Fruit fly (Drosophila melanogaster) whole organism, embryonic: ENCODE measurements around the gene CG33230.

Source experiments
- Antp ChIP-seq: fragments of 200-800 bp; sonication (Bioruptor generic); optimal IDR thresholded peaks from 3 replicates; lab custom pipeline; 2016; ENCODE audit warnings: missing biosample characterization, missing genetic modification characterization
- Atf6 ChIP-seq: fragments of 200-800 bp; sonication (Bioruptor generic); IDR thresholded peaks from 2 replicates; pipeline ENCODE4 v1.3.6; 2022; ENCODE audit warnings: missing biosample characterization, missing genetic modification characterization
- Bteb2 ChIP-seq: fragments of 200-800 bp; sonication (Bioruptor generic); optimal IDR thresholded peaks from 2 replicates; lab custom pipeline; 2016; ENCODE audit warnings: missing biosample characterization, missing genetic modification characterization
- CG11723 ChIP-seq: fragments of 200-800 bp; sonication (Bioruptor generic); optimal IDR thresholded peaks from 2 replicates; lab custom pipeline; 2017; ENCODE audit warnings: missing biosample characterization, mild to moderate bottlenecking, missing genetic modification characterization
- CG1233 ChIP-seq: fragments of 200-800 bp; sonication (Bioruptor generic); optimal IDR thresholded peaks from 4 replicates; lab custom pipeline; 2018; ENCODE audit warnings: missing biosample characterization, mild to moderate bottlenecking, missing genetic modification characterization
- CG12769 ChIP-seq: fragments of 200-800 bp; sonication (Bioruptor generic); optimal IDR thresholded peaks from 2 replicates; lab custom pipeline; 2019; ENCODE audit warnings: missing biosample characterization, mild to moderate bottlenecking, missing genetic modification characterization, moderate library complexity
- CG14710 ChIP-seq: fragments of 200-800 bp; sonication (Bioruptor generic); optimal IDR thresholded peaks from 3 replicates; lab custom pipeline; 2019; ENCODE audit warnings: missing biosample characterization, mild to moderate bottlenecking, missing genetic modification characterization, moderate library complexity
- CG15073 ChIP-seq: fragments of 200-800 bp; sonication (Bioruptor generic); optimal IDR thresholded peaks from 2 replicates; lab custom pipeline; 2016; ENCODE audit warnings: missing biosample characterization, missing genetic modification characterization
- CG1603 ChIP-seq: fragments of 200-800 bp; sonication (Bioruptor generic); optimal IDR thresholded peaks from 2 replicates; lab custom pipeline; 2019; ENCODE audit warnings: missing biosample characterization, mild to moderate bottlenecking, missing genetic modification characterization, moderate library complexity
- CG17802 ChIP-seq: fragments of 200-800 bp; sonication (Bioruptor generic); optimal IDR thresholded peaks from 2 replicates; lab custom pipeline; 2018; ENCODE audit warnings: missing biosample characterization, mild to moderate bottlenecking, missing genetic modification characterization, moderate library complexity
- CG2116 ChIP-seq: fragments of 200-800 bp; sonication (Bioruptor generic); optimal IDR thresholded peaks from 3 replicates; lab custom pipeline; 2018; ENCODE audit warnings: missing biosample characterization, mild to moderate bottlenecking, missing genetic modification characterization
- CG34224 ChIP-seq: fragments of 200-800 bp; sonication (Bioruptor generic); IDR thresholded peaks from 3 replicates; pipeline ENCODE4 v1.3.6; 2022; ENCODE audit warnings: missing biosample characterization, missing genetic modification characterization; ENCODE audit not compliant: partially characterized antibody
- CG43689 ChIP-seq: fragments of 200-800 bp; sonication (Bioruptor generic); IDR thresholded peaks from 2 replicates; pipeline ENCODE4 v1.3.6; 2022; ENCODE audit warnings: missing biosample characterization, missing genetic modification characterization
- CG4424 ChIP-seq: fragments of 200-800 bp; sonication (Bioruptor generic); optimal IDR thresholded peaks from 3 replicates; lab custom pipeline; 2016; ENCODE audit warnings: missing biosample characterization, missing genetic modification characterization
- CG8388 ChIP-seq: fragments of 200-800 bp; sonication (Bioruptor generic); optimal IDR thresholded peaks from 2 replicates; lab custom pipeline; 2019; ENCODE audit warnings: missing biosample characterization, mild to moderate bottlenecking, missing genetic modification characterization, moderate library complexity
- CG8944 ChIP-seq: fragments of 200-800 bp; sonication (Bioruptor generic); optimal IDR thresholded peaks from 3 replicates; lab custom pipeline; 2016; ENCODE audit warnings: missing biosample characterization, missing genetic modification characterization
- E2f1 ChIP-seq: fragments of 200-800 bp; sonication (Bioruptor generic); IDR thresholded peaks from 2 replicates; pipeline ENCODE4 v1.3.6; 2022; ENCODE audit warnings: missing biosample characterization, missing genetic modification characterization
- H15 ChIP-seq: fragments of 200-800 bp; sonication (Bioruptor generic); IDR thresholded peaks from 3 replicates; pipeline ENCODE4 v1.3.6; 2022; ENCODE audit warnings: missing biosample characterization, missing genetic modification characterization
- HHEX ChIP-seq: fragments of 200-800 bp; sonication (Bioruptor generic); optimal IDR thresholded peaks from 3 replicates; lab custom pipeline; 2017; ENCODE audit warnings: missing biosample characterization, mild to moderate bottlenecking, missing genetic modification characterization, missing genetic modification reagents
- HLHmδ ChIP-seq: fragments of 200-800 bp; sonication (Bioruptor generic); optimal IDR thresholded peaks from 2 replicates; lab custom pipeline; 2018; ENCODE audit warnings: missing biosample characterization, mild to moderate bottlenecking, missing genetic modification characterization, moderate library complexity
- Hand ChIP-seq: fragments of 200-800 bp; sonication (Bioruptor generic); optimal IDR thresholded peaks from 2 replicates; lab custom pipeline; 2017; ENCODE audit warnings: mild to moderate bottlenecking, missing biosample characterization, missing genetic modification reagents, missing genetic modification characterization
- Jarid2 ChIP-seq: fragments of 200-800 bp; sonication (Bioruptor generic); optimal IDR thresholded peaks from 3 replicates; lab custom pipeline; 2017; ENCODE audit warnings: mild to moderate bottlenecking, missing biosample characterization, missing genetic modification reagents, missing genetic modification characterization
- Mad ChIP-seq: fragments of 200-800 bp; sonication (Bioruptor generic); optimal IDR thresholded peaks from 2 replicates; lab custom pipeline; 2016; ENCODE audit warnings: missing biosample characterization, missing genetic modification characterization
- Mes4 ChIP-seq: fragments of 200-800 bp; sonication (Bioruptor generic); optimal IDR thresholded peaks from 2 replicates; lab custom pipeline; 2016; ENCODE audit warnings: missing biosample characterization, missing genetic modification characterization
- Mrtf ChIP-seq: fragments of 200-800 bp; sonication (Bioruptor generic); IDR thresholded peaks from 3 replicates; pipeline ENCODE4 v1.3.6; 2022; ENCODE audit warnings: missing biosample characterization, missing genetic modification characterization
- Pdp1 ChIP-seq, 2 experiments: fragments of 200-800 bp; sonication (Bioruptor generic); optimal IDR thresholded peaks; 3 replicates each; lab custom pipeline; 2016; ENCODE audit warnings: missing biosample characterization in 2 of 2, missing genetic modification characterization in 2 of 2, mild to moderate bottlenecking in 1 of 2, moderate library complexity in 1 of 2
- Ptx1 ChIP-seq: fragments of 200-800 bp; sonication (Bioruptor generic); IDR thresholded peaks from 2 replicates; pipeline ENCODE4 v1.3.6; 2022; ENCODE audit warnings: missing biosample characterization, missing genetic modification characterization
- Rfx ChIP-seq: fragments of 200-800 bp; sonication (Bioruptor generic); IDR thresholded peaks from 2 replicates; pipeline ENCODE4 v1.3.6; 2022; ENCODE audit warnings: missing biosample characterization, missing genetic modification characterization
- Six4 ChIP-seq: fragments of 200-800 bp; sonication (Bioruptor generic); optimal IDR thresholded peaks from 2 replicates; lab custom pipeline; 2016; ENCODE audit warnings: missing biosample characterization, missing genetic modification characterization
- Sox102F ChIP-seq: fragments of 200-800 bp; sonication (Bioruptor generic); optimal IDR thresholded peaks from 2 replicates; lab custom pipeline; 2018; ENCODE audit warnings: missing biosample characterization, mild to moderate bottlenecking, missing genetic modification characterization, moderate library complexity
- Usf ChIP-seq: fragments of 200-800 bp; sonication (Bioruptor generic); optimal IDR thresholded peaks from 2 replicates; lab custom pipeline; 2017; ENCODE audit warnings: missing genotype, missing biosample characterization, missing genetic modification characterization
- Xrp1 ChIP-seq: fragments of 200-800 bp; sonication (Bioruptor generic); IDR thresholded peaks from 2 replicates; pipeline ENCODE4 v1.3.6; 2022; ENCODE audit warnings: missing biosample characterization, missing genetic modification characterization
- ap ChIP-seq: fragments of 200-800 bp; sonication (Bioruptor generic); IDR thresholded peaks from 2 replicates; pipeline ENCODE4 v1.3.6; 2022; ENCODE audit warnings: missing biosample characterization, missing genetic modification characterization
- bcd ChIP-seq: fragments of 200-800 bp; sonication (Bioruptor generic); optimal IDR thresholded peaks from 2 replicates; lab custom pipeline; 2017; ENCODE audit warnings: missing biosample characterization, mild to moderate bottlenecking, missing genetic modification characterization
- caup ChIP-seq: fragments of 200-800 bp; sonication (Bioruptor generic); optimal IDR thresholded peaks from 3 replicates; lab custom pipeline; 2017; ENCODE audit warnings: missing biosample characterization, mild to moderate bottlenecking, missing genetic modification characterization, moderate library complexity; ENCODE audit not compliant: severe bottlenecking
- chinmo ChIP-seq: fragments of 200-800 bp; sonication (Bioruptor generic); IDR thresholded peaks from 4 replicates; pipeline ENCODE4 v1.3.6; 2022; ENCODE audit warnings: missing biosample characterization, missing genetic modification characterization; ENCODE audit not compliant: partially characterized antibody
- crol ChIP-seq: fragments of 200-800 bp; sonication (Bioruptor generic); IDR thresholded peaks from 2 replicates; pipeline ENCODE4 v1.3.6; 2022; ENCODE audit warnings: missing biosample characterization, missing genetic modification characterization
- dan ChIP-seq: fragments of 200-800 bp; sonication (Bioruptor generic); IDR thresholded peaks from 2 replicates; pipeline ENCODE4 v1.3.6; 2022; ENCODE audit warnings: missing biosample characterization, missing genetic modification characterization
- disco-r ChIP-seq: fragments of 200-800 bp; sonication (Bioruptor generic); optimal IDR thresholded peaks from 2 replicates; lab custom pipeline; 2016; ENCODE audit warnings: missing biosample characterization, missing genetic modification characterization
- fd102C ChIP-seq: fragments of 200-800 bp; sonication (Bioruptor generic); optimal IDR thresholded peaks from 2 replicates; lab custom pipeline; 2018; ENCODE audit warnings: missing biosample characterization, mild to moderate bottlenecking, missing genetic modification characterization, moderate library complexity
- gem ChIP-seq: fragments of 200-800 bp; sonication (Bioruptor generic); optimal IDR thresholded peaks from 2 replicates; lab custom pipeline; 2019; ENCODE audit warnings: missing biosample characterization, mild to moderate bottlenecking, missing genetic modification characterization, moderate library complexity
- klu ChIP-seq: fragments of 200-800 bp; sonication (Bioruptor generic); IDR thresholded peaks from 2 replicates; pipeline ENCODE4 v1.3.6; 2022; ENCODE audit warnings: missing biosample characterization, missing genetic modification characterization
- lab ChIP-seq: fragments of 200-800 bp; sonication (Bioruptor generic); optimal IDR thresholded peaks from 3 replicates; lab custom pipeline; 2017; ENCODE audit warnings: missing biosample characterization, missing genetic modification characterization, mild to moderate bottlenecking, moderate library complexity, missing genetic modification reagents
- nmo ChIP-seq: fragments of 200-800 bp; sonication (Bioruptor generic); optimal IDR thresholded peaks from 2 replicates; lab custom pipeline; 2018; ENCODE audit warnings: missing biosample characterization, mild to moderate bottlenecking, missing genetic modification characterization, moderate library complexity
- p53 ChIP-seq: fragments of 200-800 bp; sonication (Bioruptor generic); optimal IDR thresholded peaks from 2 replicates; lab custom pipeline; 2016; ENCODE audit warnings: missing biosample characterization, missing genetic modification characterization
- pan ChIP-seq, 4 experiments: fragments of >200 bp in 3 of 4; fragments of 200-800 bp in 1 of 4; sonication (Bioruptor generic) in 1 of 4; optimal IDR thresholded peaks in 3 of 4; IDR thresholded peaks in 1 of 4; 2 replicates each; pipeline versions ENCODE4 v1.3.6 to Lab custom; 2017 to 2022; ENCODE audit warnings: missing biosample characterization in 2 of 4, missing genetic modification characterization in 2 of 4, mixed read lengths in 1 of 4
- so ChIP-seq: fragments of 200-800 bp; sonication (Bioruptor generic); IDR thresholded peaks from 3 replicates; pipeline ENCODE4 v1.3.6; 2022; ENCODE audit warnings: missing biosample characterization, missing genetic modification characterization
- vvl ChIP-seq: fragments of 200-800 bp; sonication (Bioruptor generic); IDR thresholded peaks from 2 replicates; pipeline ENCODE4 v1.3.6; 2022; ENCODE audit warnings: missing biosample characterization, missing genetic modification characterization

CG33230 gene

DNA sequence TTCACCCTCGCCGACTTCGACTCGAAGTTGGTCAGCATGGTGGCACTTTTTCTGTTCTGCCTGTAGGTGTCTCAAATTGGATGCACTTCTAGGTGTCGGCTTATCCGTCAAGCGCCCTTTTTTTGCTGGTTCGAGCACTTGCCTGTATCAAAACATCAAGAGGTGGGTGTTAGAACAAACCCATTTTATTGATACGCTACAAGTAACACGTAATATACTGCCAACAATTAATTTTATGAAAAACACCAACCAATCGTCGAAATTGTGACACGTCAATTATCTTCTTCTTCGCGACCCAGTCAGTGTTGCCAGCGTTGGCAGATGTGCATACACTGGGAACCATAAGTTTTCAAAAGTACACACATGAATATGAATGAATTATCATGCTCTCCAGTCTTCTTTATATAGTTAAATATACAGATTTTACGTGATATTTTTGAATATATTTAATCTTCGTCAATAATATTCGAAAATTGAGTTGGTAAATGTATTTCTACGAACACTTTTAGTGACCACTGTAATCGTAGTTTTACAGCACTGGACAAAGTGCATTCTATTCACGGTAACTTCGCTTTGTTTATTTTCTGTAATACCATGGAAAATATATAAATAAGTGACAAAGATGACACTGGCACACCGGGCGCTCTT lies 26.8 kb downstream of the CG33230 start, which contains the start of the genes alphaCOP and CG13919 (continued):
- TF ChIP-seq HHEX (GFP tag; lab: Kevin White, UChicago): peak; percentile 94
- peak; percentile 99 for TF ChIP-seq Ptx1 (GFP tag; lab: Robert Waterston, UW)
- TF ChIP-seq E2f1 (GFP tag; lab: Robert Waterston, UW): peak; percentile 96
- peak; percentile 80 for TF ChIP-seq fd102C (GFP tag; lab: Kevin White, UChicago)
- TF ChIP-seq Pdp1 (GFP tag; optimal IDR thresholded peaks at IDR 0.05; lab: Kevin White, UChicago): peak; percentile 93 to 96
- TF ChIP-seq pan (optimal IDR thresholded peaks at IDR 0.05; lab: Kevin White, UChicago): no peak
- TF ChIP-seq pan (GFP tag; optimal IDR thresholded peaks at IDR 0.05 in 1 of 2, IDR thresholded peaks at IDR 0.05 in 1 of 2): peak in 1 of 2 experiments; percentile 97
- TF ChIP-seq HLHmδ (GFP tag; lab: Kevin White, UChicago): no peak
- peak; percentile 98 for TF ChIP-seq gem (tag; lab: Kevin White, UChicago)
- TF ChIP-seq Antp (GFP tag; lab: Kevin White, UChicago): peak; percentile 83
- TF ChIP-seq Xrp1 (GFP tag; lab: Robert Waterston, UW): peak; percentile 98
- TF ChIP-seq dan: peak; percentile 57; the same call in 1 of the 2 replicates
- TF ChIP-seq CG4424: peak; percentile 96
- TF ChIP-seq klu (GFP tag; lab: Robert Waterston, UW): peak; percentile 89
- TF ChIP-seq p53 (GFP tag; lab: Kevin White, UChicago): peak; percentile 60
- TF ChIP-seq nmo (GFP tag; lab: Kevin White, UChicago): peak; percentile 98
- TF ChIP-seq CG15073 (GFP tag; lab: Kevin White, UChicago): peak; percentile 78
- TF ChIP-seq CG1603 (tag; lab: Kevin White, UChicago): peak; percentile 86
- TF ChIP-seq CG2116 (GFP tag; lab: Kevin White, UChicago): peak; percentile 86
- TF ChIP-seq CG14710: peak; percentile 99
- TF ChIP-seq CG17802: peak; percentile 75
- TF ChIP-seq Usf (GFP tag; lab: Kevin White, UChicago): peak; percentile 89
- 0 out of 3 replicates have a peak, but pooled peaks have one; percentile 38 for TF ChIP-seq CG34224
- TF ChIP-seq Bteb2 (GFP tag; lab: Kevin White, UChicago): peak; percentile 94
- peak; percentile 95 for TF ChIP-seq Mrtf
- TF ChIP-seq disco-r (GFP tag; lab: Kevin White, UChicago): peak; percentile 83
- peak; percentile 97 for TF ChIP-seq so (GFP tag; lab: Robert Waterston, UW)
- TF ChIP-seq chinmo (GFP tag; lab: Robert Waterston, UW): no peak
- TF ChIP-seq CG8944 (GFP tag; lab: Kevin White, UChicago): peak; percentile 85
- peak; percentile 11 for TF ChIP-seq Jarid2 (GFP tag; lab: Kevin White, UChicago)
- TF ChIP-seq caup: peak; percentile 94
- peak; percentile 98 for TF ChIP-seq Sox102F (GFP tag; lab: Kevin White, UChicago)
- peak; percentile 98 for TF ChIP-seq Rfx (GFP tag; lab: Robert Waterston, UW)
- peak; percentile 95 for TF ChIP-seq CG43689
- TF ChIP-seq Mad (GFP tag; lab: Kevin White, UChicago): peak; percentile 95
- TF ChIP-seq ap (GFP tag; lab: Robert Waterston, UW): peak; percentile 97
- peak; percentile 95 for TF ChIP-seq lab
- peak; percentile 91 for TF ChIP-seq Hand (GFP tag; lab: Kevin White, UChicago)
- TF ChIP-seq crol (GFP tag; lab: Robert Waterston, UW): peak; percentile 65
- TF ChIP-seq CG12769 (tag; lab: Kevin White, UChicago): no peak
- peak; percentile 89 for TF ChIP-seq Mes4 (GFP tag; lab: Kevin White, UChicago)
- TF ChIP-seq Atf6 (GFP tag; lab: Robert Waterston, UW): peak; percentile 98
- peak; percentile 89 for TF ChIP-seq CG11723 (GFP tag; lab: Kevin White, UChicago)
- TF ChIP-seq CG8388 (GFP tag; lab: Kevin White, UChicago): peak; percentile 100
- peak; percentile 93 for TF ChIP-seq Six4
- peak; percentile 95 for TF ChIP-seq CG1233
- TF ChIP-seq bcd (GFP tag; lab: Kevin White, UChicago): peak; percentile 96
- TF ChIP-seq vvl (GFP tag; lab: Robert Waterston, UW): peak; percentile 97
- peak; percentile 96 for TF ChIP-seq H15 (GFP tag; lab: Robert Waterston, UW)
